Worm (Caenorhabditis elegans) whole organism, L3 larva: Measurements from ENCODE around the gene C17B7.12.

Source experiments
- ama-1 ChIP-seq: fragments of 150-350 bp; optimal IDR thresholded peaks from 2 replicates; lab custom pipeline; 2018
- nhr-237 ChIP-seq: fragments of 150-350 bp; optimal IDR thresholded peaks from 2 replicates; lab custom pipeline; 2014; ENCODE audit warnings: missing biosample characterization, missing genetic modification characterization

DNA sequence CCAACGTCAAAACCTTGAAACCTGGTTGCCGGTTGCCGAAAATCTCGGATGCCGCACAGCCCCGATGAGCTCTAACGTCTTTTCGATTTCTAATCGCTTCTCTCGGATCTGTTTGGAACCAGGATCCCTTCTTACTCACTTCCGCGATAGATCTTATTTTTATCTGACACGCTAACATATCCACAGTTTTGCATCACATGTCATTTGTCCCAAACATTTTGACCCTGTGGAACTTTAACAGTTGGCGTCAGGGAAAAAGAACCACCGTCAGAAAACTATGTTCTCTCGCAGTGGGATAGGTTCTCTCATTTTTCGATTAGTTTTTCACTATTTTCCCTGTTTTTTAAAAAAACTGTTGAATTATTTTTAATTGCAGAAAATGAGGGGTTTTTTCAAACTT lies 45.3 kb downstream of the C17B7.12 start, which contains the start of gene T20D4.11:
- TF ChIP-seq nhr-237 (tag; lab: Kevin White, UChicago) (no peak), ama-1 (lab: Kevin White, UChicago) (no peak)
